Fruit fly (Drosophila melanogaster) whole organism: ENCODE data around the gene CG32181.

Experiments
- CG8478 ChIP-seq: fragments of >200 bp; optimal IDR thresholded peaks from 2 replicates; lab custom pipeline; 2018; ENCODE audit warnings: inconsistent platforms
- Dll ChIP-seq: fragments of >200 bp; optimal IDR thresholded peaks from 2 replicates; lab custom pipeline; 2017
- EcR ChIP-seq, 2 experiments: fragments of >200 bp; optimal IDR thresholded peaks; 2 replicates each; lab custom pipeline; 2017; ENCODE audit warnings: missing biosample characterization in 2 of 2, missing genetic modification characterization in 2 of 2, missing genetic modification reagents in 2 of 2
- pan ChIP-seq: fragments of >200 bp; optimal IDR thresholded peaks from 2 replicates; lab custom pipeline; 2017
- psq ChIP-seq: fragments of >200 bp; optimal IDR thresholded peaks from 2 replicates; lab custom pipeline; 2017
- usp ChIP-seq: fragments of >200 bp; optimal IDR thresholded peaks from 2 replicates; lab custom pipeline; 2017; ENCODE audit warnings: missing biosample characterization, missing genetic modification characterization, mixed read lengths

CG32181 gene

dm6 chr3L:17791067-17791466, 31.6 kb downstream of the CG32181 start:
- TF ChIP-seq Dll (lab: Kevin White, UChicago) (no peak), usp (no peak), pan (lab: Kevin White, UChicago) (no peak), CG8478 (lab: Kevin White, UChicago) (no peak), EcR (GFP tag; optimal IDR thresholded peaks at IDR 0.05; lab: Kevin White, UChicago) (no peak), psq (lab: Kevin White, UChicago) (no peak)

DNA sequence AAGACGTTTGTCGTGTGGAACGTTAAGA, 31.8 kb downstream of the CG32181 start, which contains the start of gene CG42815:
TSS of gene CG42815 (minus strand) at position 20 of the 28 bp plus-strand sequence.
- TF ChIP-seq usp (no peak), psq (lab: Kevin White, UChicago) (no peak), EcR (GFP tag; optimal IDR thresholded peaks at IDR 0.05; lab: Kevin White, UChicago) (no peak), Dll (lab: Kevin White, UChicago) (no peak), pan (lab: Kevin White, UChicago) (no peak), CG8478 (lab: Kevin White, UChicago) (no peak)

DNA sequence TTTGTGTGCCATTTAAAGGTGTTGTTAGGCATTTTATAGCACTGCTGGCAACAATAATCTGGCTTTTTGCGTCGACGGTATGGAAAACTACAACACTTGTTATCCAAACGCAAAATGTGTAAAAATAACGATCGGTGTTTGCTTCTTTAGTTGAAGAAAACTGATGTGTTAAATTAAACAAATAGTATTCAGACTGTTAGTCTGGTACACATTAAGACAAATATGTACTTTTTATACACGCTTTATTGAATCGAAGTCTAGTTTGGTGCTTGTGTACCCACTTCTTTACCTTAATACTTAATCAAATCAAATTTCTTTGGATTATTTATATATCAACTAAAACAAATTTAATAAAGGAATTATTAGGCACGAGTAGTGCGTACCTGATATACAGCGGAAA, 32.0 kb downstream of the CG32181 start:
- TF ChIP-seq psq (lab: Kevin White, UChicago) (no peak), Dll (lab: Kevin White, UChicago) (no peak), usp (no peak), pan (lab: Kevin White, UChicago) (no peak), EcR (GFP tag; optimal IDR thresholded peaks at IDR 0.05; lab: Kevin White, UChicago) (no peak), CG8478 (lab: Kevin White, UChicago) (no peak)

DNA sequence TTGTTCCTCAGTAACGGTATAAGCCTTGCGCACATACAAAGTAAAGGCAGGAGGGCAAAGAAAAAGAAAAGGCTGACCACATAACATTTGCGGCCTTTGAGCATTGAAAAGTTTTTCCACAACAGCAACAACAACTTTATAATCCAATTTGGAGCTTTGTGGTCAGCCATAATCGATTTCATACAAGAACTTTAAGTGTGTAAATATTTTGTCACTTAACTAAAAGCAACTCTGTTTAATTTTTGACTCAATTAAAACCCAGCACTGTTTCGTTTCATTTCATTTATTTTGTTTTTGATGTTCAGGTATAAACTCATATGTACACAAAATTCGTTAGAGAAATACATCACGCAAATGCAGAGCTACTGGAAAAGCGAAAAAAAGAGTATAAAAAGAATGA, 38.0 kb downstream of the CG32181 start, which contains the start of gene CG42816:
TSS of gene CG42816 (minus strand) at position 101 of the 400 bp plus-strand sequence.
- no peak for TF ChIP-seq usp
- TF ChIP-seq Dll (lab: Kevin White, UChicago), result no peak
- TF ChIP-seq CG8478 (lab: Kevin White, UChicago), result no peak
- TF ChIP-seq EcR (GFP tag; optimal IDR thresholded peaks at IDR 0.05; lab: Kevin White, UChicago), result no peak
- no peak for TF ChIP-seq psq (lab: Kevin White, UChicago)
- no peak for TF ChIP-seq pan (lab: Kevin White, UChicago)

DNA sequence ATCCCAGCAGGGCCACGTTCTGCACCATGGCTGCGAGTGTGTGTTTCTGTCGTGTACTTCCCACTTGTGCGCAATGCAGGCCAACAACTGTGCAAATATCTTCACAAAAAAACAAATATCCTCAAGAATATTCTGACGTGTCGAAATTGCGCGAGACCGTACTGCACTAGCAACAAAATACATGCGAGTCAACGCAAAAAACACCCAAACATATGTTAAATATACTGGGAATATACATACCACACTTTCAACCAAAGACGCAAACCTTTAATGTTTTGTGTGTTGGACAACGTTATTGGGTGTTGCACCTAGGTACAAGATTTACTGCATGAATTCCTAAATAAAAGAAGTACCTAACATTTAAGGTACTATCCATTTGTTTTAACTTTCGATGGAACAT, 42.6 kb downstream of the CG32181 start, which contains the start of gene NUCB1:
TSS of gene NUCB1 (minus strand) at position 173 of the 400 bp plus-strand sequence.
- TF ChIP-seq psq (lab: Kevin White, UChicago), result no peak
- TF ChIP-seq EcR (GFP tag; optimal IDR thresholded peaks at IDR 0.05; lab: Kevin White, UChicago), result no peak
- no peak for TF ChIP-seq CG8478 (lab: Kevin White, UChicago)
- no peak for TF ChIP-seq Dll (lab: Kevin White, UChicago)
- TF ChIP-seq pan (lab: Kevin White, UChicago), result no peak
- no peak for TF ChIP-seq usp

DNA sequence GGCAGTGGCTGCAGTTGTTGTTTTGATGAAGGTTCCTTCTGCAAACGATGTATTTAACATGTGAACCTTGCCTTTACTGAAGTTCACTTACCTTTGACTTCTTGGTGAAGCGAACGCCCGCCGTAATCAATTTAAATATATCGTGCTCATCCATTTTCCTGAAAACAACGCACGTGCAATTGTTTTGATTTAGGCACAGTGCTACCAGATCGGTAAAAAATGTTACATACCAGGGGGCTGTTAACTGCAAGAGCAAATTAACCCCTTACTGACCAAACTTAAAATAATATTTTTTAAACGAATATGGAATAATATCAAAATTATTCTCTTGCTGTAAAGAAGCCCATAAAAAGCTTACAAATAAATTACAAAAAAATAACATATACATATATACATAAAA, 45.0 kb downstream of the CG32181 start, which contains the start of gene ais:
TSS of gene ais (minus strand) at position 205 of the 400 bp plus-strand sequence.
- TF ChIP-seq pan (lab: Kevin White, UChicago) (no peak), usp (no peak), CG8478 (lab: Kevin White, UChicago) (no peak), Dll (lab: Kevin White, UChicago) (no peak), EcR (GFP tag; optimal IDR thresholded peaks at IDR 0.05; lab: Kevin White, UChicago) (no peak), psq (lab: Kevin White, UChicago) (no peak)

DNA sequence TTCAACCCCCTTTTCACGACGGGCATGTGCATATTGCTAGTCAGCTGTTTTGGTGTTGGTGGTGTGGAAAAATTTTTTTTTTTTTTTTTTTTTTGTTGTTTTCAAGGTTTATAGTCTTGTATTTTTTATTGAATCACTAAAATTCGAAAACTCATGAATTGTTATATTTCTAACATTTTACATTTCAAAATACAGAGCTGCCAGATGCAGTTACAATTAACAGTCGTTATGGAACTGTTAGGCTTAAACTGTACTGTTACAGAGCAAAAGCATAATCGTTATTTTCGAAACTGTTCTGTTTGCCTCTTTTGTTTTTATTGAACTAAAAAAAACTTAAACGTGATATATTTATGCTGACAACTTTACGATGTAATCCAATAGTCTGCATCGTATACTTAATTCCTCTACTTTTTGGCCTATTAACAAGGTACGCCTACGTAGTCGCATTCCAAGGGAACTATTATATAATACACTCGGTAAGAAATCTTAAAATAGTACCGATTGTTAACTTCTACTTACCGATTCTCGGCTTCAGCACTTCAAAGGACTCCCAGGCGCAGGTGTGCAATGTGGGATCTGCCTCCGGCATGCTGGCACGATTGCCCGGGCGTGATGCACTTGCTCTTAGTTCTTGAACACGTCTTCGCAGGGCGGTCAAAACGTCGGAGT, 47.0 kb downstream of the CG32181 start, which contains the start of gene CG32187:
TSS of gene CG32187 (minus strand) at position 9 of the 669 bp plus-strand sequence.
- TF ChIP-seq pan (lab: Kevin White, UChicago), result no peak
- no peak for TF ChIP-seq Dll (lab: Kevin White, UChicago)

DNA sequence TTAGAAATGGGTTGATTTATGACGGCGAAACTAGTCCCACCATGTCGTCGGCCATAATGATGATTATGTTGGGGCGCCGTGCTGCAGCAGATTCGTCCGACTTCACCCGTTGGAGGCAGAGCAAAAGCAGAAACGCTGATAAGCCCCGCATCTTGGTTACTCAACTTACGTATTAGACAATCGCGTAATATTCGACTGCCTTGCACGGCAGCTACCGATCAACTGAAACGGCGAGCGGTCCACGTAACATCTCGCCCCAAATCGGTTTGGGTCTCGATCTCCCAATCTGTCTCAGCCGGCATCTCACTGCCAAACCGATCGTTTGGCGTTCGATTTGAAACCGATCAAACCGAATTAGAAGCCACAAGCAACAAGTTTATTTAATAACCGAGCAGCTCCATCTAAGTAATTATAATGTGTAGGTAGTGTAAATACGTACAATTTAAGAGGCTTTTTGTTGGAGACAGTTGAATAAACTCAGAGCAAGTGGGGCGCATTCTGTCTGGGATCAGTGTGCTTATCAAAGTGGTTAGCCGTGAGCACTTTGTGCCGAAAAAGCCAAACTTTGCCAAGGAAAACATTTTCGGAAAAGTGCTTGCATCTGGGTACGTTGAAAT, 49.2 kb downstream of the CG32181 start, which contains the start of gene CG32191:
TSS of gene CG32191 (minus strand) at position 550 of the 617 bp plus-strand sequence.
- no peak for TF ChIP-seq usp
